Fruit fly (Drosophila melanogaster) whole organism, embryonic: Measurements from ENCODE around the gene mop.
A peak's percentile ranks its signal among the peaks of the same experiment; 100 is the strongest.

ENCODE experiments used
- Asciz ChIP-seq: fragments of 200-800 bp; sonication (Bioruptor generic); optimal IDR thresholded peaks from 2 replicates; lab custom pipeline; 2017; ENCODE audit warnings: missing biosample characterization, mild to moderate bottlenecking, missing genetic modification characterization, missing genetic modification reagents
- B-H2 ChIP-seq: fragments of 200-800 bp; sonication (Bioruptor generic); optimal IDR thresholded peaks from 2 replicates; lab custom pipeline; 2018; ENCODE audit warnings: missing biosample characterization, mild to moderate bottlenecking, missing genetic modification characterization
- C15 ChIP-seq: fragments of 200-800 bp; sonication (Bioruptor generic); IDR thresholded peaks from 3 replicates; pipeline ENCODE4 v1.3.6; 2022; ENCODE audit warnings: missing biosample characterization, missing genetic modification characterization
- CG10274 ChIP-seq: fragments of 200-800 bp; sonication (Bioruptor generic); optimal IDR thresholded peaks from 3 replicates; lab custom pipeline; 2017; ENCODE audit warnings: missing biosample characterization, mild to moderate bottlenecking, missing genetic modification characterization
- CG11695 ChIP-seq: fragments of 200-800 bp; sonication (Bioruptor generic); IDR thresholded peaks from 3 replicates; pipeline ENCODE4 v1.3.6; 2022; ENCODE audit warnings: missing biosample characterization, missing genetic modification characterization
- CG11723 ChIP-seq: fragments of 200-800 bp; sonication (Bioruptor generic); optimal IDR thresholded peaks from 2 replicates; lab custom pipeline; 2017; ENCODE audit warnings: missing biosample characterization, mild to moderate bottlenecking, missing genetic modification characterization
- CG13894 ChIP-seq: fragments of 200-800 bp; sonication (Bioruptor generic); optimal IDR thresholded peaks from 3 replicates; lab custom pipeline; 2018; ENCODE audit warnings: missing biosample characterization, mild to moderate bottlenecking, missing genetic modification characterization, moderate library complexity
- CG14441 ChIP-seq: fragments of 200-800 bp; sonication (Bioruptor generic); IDR thresholded peaks from 2 replicates; pipeline ENCODE4 v1.3.6; 2022; ENCODE audit warnings: missing biosample characterization, missing genetic modification characterization
- CG16863 ChIP-seq: fragments of 200-800 bp; sonication (Bioruptor generic); optimal IDR thresholded peaks from 3 replicates; lab custom pipeline; 2016; ENCODE audit warnings: missing biosample characterization, missing genetic modification characterization
- CG17829 ChIP-seq: fragments of 200-800 bp; optimal IDR thresholded peaks from 2 replicates; lab custom pipeline; 2019; ENCODE audit warnings: missing biosample characterization, mild to moderate bottlenecking, missing genetic modification characterization, moderate library complexity
- CG1832 ChIP-seq: fragments of 200-800 bp; sonication (Bioruptor generic); optimal IDR thresholded peaks from 2 replicates; lab custom pipeline; 2017; ENCODE audit warnings: missing biosample characterization, mild to moderate bottlenecking, missing genetic modification characterization, inconsistent platforms
- CG42726 ChIP-seq: fragments of 200-800 bp; sonication (Bioruptor generic); IDR thresholded peaks from 2 replicates; pipeline ENCODE4 v1.3.6; 2022; ENCODE audit warnings: missing biosample characterization, missing genetic modification characterization; ENCODE audit not compliant: partially characterized antibody
- CG4328 ChIP-seq: fragments of 200-800 bp; sonication (Bioruptor generic); optimal IDR thresholded peaks from 3 replicates; lab custom pipeline; 2017; ENCODE audit warnings: missing biosample characterization, missing genetic modification reagents, missing genetic modification characterization
- CG4424 ChIP-seq: fragments of 200-800 bp; sonication (Bioruptor generic); optimal IDR thresholded peaks from 3 replicates; lab custom pipeline; 2016; ENCODE audit warnings: missing biosample characterization, missing genetic modification characterization
- CG4617 ChIP-seq: fragments of 200-800 bp; sonication (Bioruptor generic); optimal IDR thresholded peaks from 3 replicates; lab custom pipeline; 2016; ENCODE audit warnings: missing biosample characterization, missing genetic modification characterization, borderline replicate concordance
- CG5180 ChIP-seq: fragments of 200-800 bp; sonication (Bioruptor generic); optimal IDR thresholded peaks from 3 replicates; lab custom pipeline; 2017; ENCODE audit warnings: missing biosample characterization, missing genetic modification characterization, mild to moderate bottlenecking, moderate library complexity, missing genetic modification reagents
- CG6854 ChIP-seq: fragments of 200-800 bp; sonication (Bioruptor generic); optimal IDR thresholded peaks from 3 replicates; lab custom pipeline; 2017; ENCODE audit warnings: missing biosample characterization, mild to moderate bottlenecking, missing genetic modification characterization
- CG7271 ChIP-seq: fragments of 200-800 bp; sonication (Bioruptor generic); optimal IDR thresholded peaks from 2 replicates; lab custom pipeline; 2018; ENCODE audit warnings: missing biosample characterization, mild to moderate bottlenecking, missing genetic modification characterization, moderate library complexity
- CG8924 ChIP-seq: fragments of 200-800 bp; optimal IDR thresholded peaks from 3 replicates; lab custom pipeline; 2019; ENCODE audit warnings: missing biosample characterization, mild to moderate bottlenecking, missing genetic modification characterization, moderate library complexity
- CG9727 ChIP-seq: fragments of 200-800 bp; sonication (Bioruptor generic); optimal IDR thresholded peaks from 3 replicates; lab custom pipeline; 2017; ENCODE audit warnings: missing biosample characterization, mild to moderate bottlenecking, missing genetic modification characterization
- CoRest ChIP-seq: fragments of 200-800 bp; sonication (Bioruptor generic); optimal IDR thresholded peaks from 3 replicates; lab custom pipeline; 2018; ENCODE audit warnings: missing biosample characterization, mild to moderate bottlenecking, missing genetic modification characterization, moderate library complexity
- Dek ChIP-seq: fragments of 200-800 bp; sonication (Bioruptor generic); optimal IDR thresholded peaks from 3 replicates; lab custom pipeline; 2019; ENCODE audit warnings: missing biosample characterization, mild to moderate bottlenecking, missing genetic modification characterization, moderate library complexity
- Dip2 ChIP-seq: fragments of 200-800 bp; sonication (Bioruptor generic); IDR thresholded peaks from 2 replicates; pipeline ENCODE4 v1.3.6; 2022; ENCODE audit warnings: missing biosample characterization, missing genetic modification characterization
- E2f1 ChIP-seq: fragments of 200-800 bp; sonication (Bioruptor generic); IDR thresholded peaks from 2 replicates; pipeline ENCODE4 v1.3.6; 2022; ENCODE audit warnings: missing biosample characterization, missing genetic modification characterization
- Elba2 ChIP-seq: fragments of 200-800 bp; sonication (Bioruptor generic); optimal IDR thresholded peaks from 3 replicates; lab custom pipeline; 2016; ENCODE audit warnings: missing biosample characterization, missing genetic modification characterization
- Fer2 ChIP-seq: fragments of 200-800 bp; sonication (Bioruptor generic); optimal IDR thresholded peaks from 2 replicates; lab custom pipeline; 2018; ENCODE audit warnings: missing biosample characterization, mild to moderate bottlenecking, missing genetic modification characterization, moderate library complexity
- HLH3B ChIP-seq: fragments of 200-800 bp; sonication (Bioruptor generic); IDR thresholded peaks from 2 replicates; pipeline ENCODE4 v1.3.6; 2022; ENCODE audit warnings: missing biosample characterization, missing genetic modification characterization
- Hmr ChIP-seq: fragments of 200-800 bp; sonication (Bioruptor generic); optimal IDR thresholded peaks from 3 replicates; lab custom pipeline; 2017; ENCODE audit warnings: mild to moderate bottlenecking, missing biosample characterization, missing genetic modification reagents, missing genetic modification characterization
- MBD-R2 ChIP-seq: fragments of 200-800 bp; sonication (Bioruptor generic); IDR thresholded peaks from 2 replicates; pipeline ENCODE4 v1.3.6; 2022; ENCODE audit warnings: missing biosample characterization, missing genetic modification characterization
- MTF-1 ChIP-seq: fragments of 200-800 bp; sonication (Bioruptor generic); optimal IDR thresholded peaks from 2 replicates; lab custom pipeline; 2018; ENCODE audit warnings: missing biosample characterization, mild to moderate bottlenecking, missing genetic modification characterization, borderline replicate concordance
- Max ChIP-seq: fragments of 200-800 bp; sonication (Bioruptor generic); optimal IDR thresholded peaks from 2 replicates; lab custom pipeline; 2016; ENCODE audit warnings: missing biosample characterization, mild to moderate bottlenecking, missing genetic modification characterization
- Ravus ChIP-seq: fragments of 200-800 bp; sonication (Bioruptor generic); IDR thresholded peaks from 2 replicates; pipeline ENCODE4 v1.3.6; 2022; ENCODE audit warnings: missing biosample characterization, missing genetic modification characterization
- Scr ChIP-seq: fragments of 200-800 bp; sonication (Bioruptor generic); IDR thresholded peaks from 2 replicates; pipeline ENCODE4 v1.3.6; 2022; ENCODE audit warnings: missing biosample characterization, missing genetic modification characterization; ENCODE audit not compliant: partially characterized antibody
- Six4 ChIP-seq: fragments of 200-800 bp; sonication (Bioruptor generic); optimal IDR thresholded peaks from 2 replicates; lab custom pipeline; 2016; ENCODE audit warnings: missing biosample characterization, missing genetic modification characterization
- Ssrp ChIP-seq: fragments of 200-800 bp; sonication (Bioruptor generic); optimal IDR thresholded peaks from 2 replicates; lab custom pipeline; 2018; ENCODE audit warnings: missing biosample characterization, mild to moderate bottlenecking, missing genetic modification characterization, moderate library complexity
- Vsx1 ChIP-seq: fragments of 200-800 bp; sonication (Bioruptor generic); optimal IDR thresholded peaks from 2 replicates; lab custom pipeline; 2017; ENCODE audit warnings: missing biosample characterization, mild to moderate bottlenecking, missing genetic modification characterization, missing genetic modification reagents
- bab2 ChIP-seq: fragments of 200-800 bp; sonication (Bioruptor generic); optimal IDR thresholded peaks from 2 replicates; lab custom pipeline; 2016; ENCODE audit warnings: missing biosample characterization, missing genetic modification characterization
- btn ChIP-seq: fragments of 200-800 bp; sonication (Bioruptor generic); optimal IDR thresholded peaks from 2 replicates; lab custom pipeline; 2016; ENCODE audit warnings: missing biosample characterization, missing genetic modification characterization
- chm ChIP-seq: fragments of 200-800 bp; sonication (Bioruptor generic); IDR thresholded peaks from 2 replicates; pipeline ENCODE4 v1.3.6; 2022; ENCODE audit warnings: missing biosample characterization, missing genetic modification characterization
- da ChIP-seq: fragments of 200-800 bp; sonication (Bioruptor generic); optimal IDR thresholded peaks from 2 replicates; lab custom pipeline; 2016; ENCODE audit warnings: missing biosample characterization, missing genetic modification characterization
- dm ChIP-seq: fragments of 200-800 bp; sonication (Bioruptor generic); optimal IDR thresholded peaks from 3 replicates; lab custom pipeline; 2016; ENCODE audit warnings: missing biosample characterization, missing genetic modification characterization
- emc ChIP-seq: fragments of 200-800 bp; sonication (Bioruptor generic); optimal IDR thresholded peaks from 2 replicates; lab custom pipeline; 2016; ENCODE audit warnings: missing biosample characterization, missing genetic modification characterization
- jing ChIP-seq: fragments of 200-800 bp; sonication (Bioruptor generic); optimal IDR thresholded peaks from 2 replicates; lab custom pipeline; 2018; ENCODE audit warnings: missing biosample characterization, mild to moderate bottlenecking, missing genetic modification characterization
- lbe ChIP-seq: fragments of 200-800 bp; sonication (Bioruptor generic); optimal IDR thresholded peaks from 2 replicates; lab custom pipeline; 2016; ENCODE audit warnings: missing biosample characterization, mild to moderate bottlenecking, missing genetic modification characterization
- mam ChIP-seq: fragments of 200-800 bp; sonication (Bioruptor generic); optimal IDR thresholded peaks from 3 replicates; lab custom pipeline; 2016; ENCODE audit warnings: missing biosample characterization, missing genetic modification characterization
- rib ChIP-seq: fragments of 200-800 bp; sonication (Bioruptor generic); IDR thresholded peaks from 2 replicates; pipeline ENCODE4 v1.3.6; 2022; ENCODE audit warnings: missing biosample characterization, missing genetic modification characterization
- tll ChIP-seq, 2 experiments: fragments of 200-800 bp in 1 of 2; fragments of >200 bp in 1 of 2; sonication (Bioruptor generic) in 1 of 2; optimal IDR thresholded peaks; 2 replicates each; lab custom pipeline; 2017 to 2019; ENCODE audit warnings: missing biosample characterization in 2 of 2, missing genetic modification characterization in 2 of 2, mild to moderate bottlenecking in 1 of 2, moderate library complexity in 1 of 2
- trem ChIP-seq: fragments of 200-800 bp; optimal IDR thresholded peaks from 3 replicates; lab custom pipeline; 2019; ENCODE audit warnings: missing biosample characterization, mild to moderate bottlenecking, missing genetic modification characterization, moderate library complexity
- vfl ChIP-seq: fragments of 200-800 bp; sonication (Bioruptor generic); optimal IDR thresholded peaks from 2 replicates; lab custom pipeline; 2016; ENCODE audit warnings: missing biosample characterization, missing genetic modification characterization
- vnd ChIP-seq: fragments of 200-800 bp; sonication (Bioruptor generic); IDR thresholded peaks from 3 replicates; pipeline ENCODE4 v1.3.6; 2022; ENCODE audit warnings: missing biosample characterization, missing genetic modification characterization; ENCODE audit not compliant: partially characterized antibody

mop gene

dm6 chr3L:14804724-14805221 lies 28.8 kb upstream of the mop start, which contains the start of gene CG17839 (continued):
- TF ChIP-seq Scr (GFP tag; lab: Robert Waterston, UW) (0 out of 2 replicates have a peak, but pooled peaks have one; percentile 32), CG6854 (GFP tag; lab: Kevin White, UChicago) (peak; percentile 13), Ravus (GFP tag; lab: Robert Waterston, UW) (no peak), emc (no peak), CG11723 (no peak), HLH3B (GFP tag; lab: Robert Waterston, UW) (no peak; the same call in 1 of the 2 replicates), Dip2 (GFP tag; lab: Robert Waterston, UW) (no peak), CG14441 (GFP tag; lab: Robert Waterston, UW) (no peak), MTF-1 (GFP tag; lab: Kevin White, UChicago) (no peak), dm (GFP tag; lab: Kevin White, UChicago) (no peak), btn (GFP tag; lab: Kevin White, UChicago) (no peak), Vsx1 (GFP tag; lab: Kevin White, UChicago) (no peak), da (GFP tag; lab: Kevin White, UChicago) (no peak), CG17829 (tag; lab: Kevin White, UChicago) (no peak), Ssrp (tag; lab: Kevin White, UChicago) (no peak), CG8924 (tag; lab: Kevin White, UChicago) (peak; percentile 14), CG16863 (no peak), Fer2 (tag; lab: Kevin White, UChicago) (no peak), CG4617 (GFP tag; lab: Kevin White, UChicago) (no peak), jing (GFP tag; lab: Kevin White, UChicago) (no peak), lbe (GFP tag; lab: Kevin White, UChicago) (no peak), CG10274 (GFP tag; lab: Kevin White, UChicago) (no peak), Max (no peak), CG7271 (tag; lab: Kevin White, UChicago) (no peak), Asciz (GFP tag; lab: Kevin White, UChicago) (no peak), CG13894 (tag; lab: Kevin White, UChicago) (peak; percentile 94), CG1832 (GFP tag; lab: Kevin White, UChicago) (no peak), vfl (GFP tag; lab: Kevin White, UChicago) (no peak), vnd (GFP tag; lab: Robert Waterston, UW) (no peak), CG42726 (GFP tag; lab: Robert Waterston, UW) (no peak), Elba2 (GFP tag; lab: Kevin White, UChicago) (no peak), CG5180 (GFP tag; lab: Kevin White, UChicago) (no peak), CG11695 (GFP tag; lab: Robert Waterston, UW) (0 out of 3 replicates have a peak, but pooled peaks have one; percentile 9), CG4424 (no peak), tll (GFP tag; optimal IDR thresholded peaks at IDR 0.05; lab: Kevin White, UChicago) (no peak), trem (tag; lab: Kevin White, UChicago) (no peak), mam (GFP tag; lab: Kevin White, UChicago) (no peak), Hmr (GFP tag; lab: Kevin White, UChicago) (peak; percentile 68), CoRest (tag; lab: Kevin White, UChicago) (no peak), B-H2 (GFP tag; lab: Kevin White, UChicago) (peak; percentile 48), chm (GFP tag; lab: Robert Waterston, UW) (0 out of 2 replicates have a peak, but pooled peaks have one; percentile 22), C15 (GFP tag; lab: Robert Waterston, UW) (no peak), MBD-R2 (GFP tag; lab: Robert Waterston, UW) (no peak), Dek (tag; lab: Kevin White, UChicago) (peak; percentile 10), CG4328 (GFP tag; lab: Kevin White, UChicago) (no peak), E2f1 (GFP tag; lab: Robert Waterston, UW) (0 out of 2 replicates have a peak, but pooled peaks have one; percentile 8), CG9727 (no peak), bab2 (GFP tag; lab: Kevin White, UChicago) (no peak), rib (peak; percentile 74; the same call in 1 of the 2 replicates), Six4 (GFP tag; lab: Kevin White, UChicago) (no peak)
